Fruit fly (Drosophila melanogaster) S2 (cell line): Measurements from ENCODE around the gene Dus4.

Source experiments
- CG8478 ChIP-seq: fragments of >200 bp; optimal IDR thresholded peaks from 2 replicates; lab custom pipeline; 2018
- CTCF ChIP-seq, 2 experiments: fragments of >200 bp; optimal IDR thresholded peaks; 2 replicates each; lab custom pipeline; 2018

dm6 chr2L:19054516-19054887, 8.6 kb upstream of the Dus4 start:
- TF ChIP-seq CTCF (optimal IDR thresholded peaks at IDR 0.05; lab: Kevin White, UChicago) (no peak), CG8478 (lab: Kevin White, UChicago) (no peak)
